Worm (Caenorhabditis elegans) whole organism, L4 larva: ENCODE measurements around the gene mlc-6.
"Not testable (repeated sequence)": the region's sequence is repeated elsewhere in the genome, so short reads cannot be mapped to it uniquely, and the experiment has no call there.

Source experiments
- F10B5.3 ChIP-seq: sonication (generic microtip); optimal IDR thresholded peaks from 2 replicates; lab custom pipeline; 2016; ENCODE audit warnings: mild to moderate bottlenecking, missing genetic modification characterization, missing compliant biosample characterization
- F26F4.8 ChIP-seq: fragments of 200-800 bp; sonication (Bioruptor generic); conservative IDR thresholded peaks from 2 replicates; pipeline ENCODE4 v1.3.6; 2022; ENCODE audit warnings: missing genetic modification characterization, missing compliant biosample characterization
- F49E8.2 ChIP-seq: sonication (generic microtip); optimal IDR thresholded peaks from 2 replicates; lab custom pipeline; 2016; ENCODE audit warnings: missing compliant biosample characterization, mild to moderate bottlenecking, missing genetic modification characterization, borderline replicate concordance
- R02D3.7 ChIP-seq: fragments of 150-350 bp; sonication (generic microtip); optimal IDR thresholded peaks from 3 replicates; lab custom pipeline; 2014; ENCODE audit warnings: missing biosample characterization, missing genetic modification characterization
- Y75B8A.6 ChIP-seq: fragments of 200-800 bp; sonication (Bioruptor generic); IDR thresholded peaks from 2 replicates; pipeline ENCODE4 v1.3.6; 2022; ENCODE audit warnings: missing genetic modification reagents, missing genetic modification characterization, missing compliant biosample characterization
- ceh-20 ChIP-seq: fragments of 200-800 bp; sonication (Bioruptor generic); IDR thresholded peaks from 2 replicates; pipeline ENCODE4 v1.3.6; 2022; ENCODE audit warnings: missing genetic modification reagents, missing genetic modification characterization, missing compliant biosample characterization
- ceh-44 ChIP-seq: fragments of 200-800 bp; sonication (Bioruptor generic); IDR thresholded peaks from 2 replicates; pipeline ENCODE4 v1.3.6; 2022; ENCODE audit warnings: missing genetic modification reagents, missing genetic modification characterization, missing compliant biosample characterization
- ceh-62 ChIP-seq: sonication (generic microtip); optimal IDR thresholded peaks from 2 replicates; lab custom pipeline; 2017; ENCODE audit warnings: missing biosample characterization, missing genetic modification characterization
- ctbp-1 ChIP-seq: fragments of 200-800 bp; sonication (Bioruptor generic); IDR thresholded peaks from 2 replicates; pipeline ENCODE4 v1.3.6; 2022; ENCODE audit warnings: missing genetic modification reagents, missing genetic modification characterization, missing compliant biosample characterization
- daf-16 ChIP-seq, 3 experiments: sonication (generic microtip); optimal IDR thresholded peaks; 2 replicates each; lab custom pipeline; 2016 to 2017; ENCODE audit warnings: missing genetic modification characterization in 3 of 3, missing genetic modification reagents in 3 of 3, mild to moderate bottlenecking in 2 of 3, missing compliant biosample characterization in 2 of 3, missing biosample characterization in 1 of 3, moderate library complexity in 1 of 3
- daf-19 ChIP-seq: fragments of 200-800 bp; sonication (Bioruptor generic); conservative IDR thresholded peaks from 2 replicates; pipeline ENCODE4 v1.3.6; 2022; ENCODE audit warnings: missing genetic modification characterization, missing compliant biosample characterization
- daf-8 ChIP-seq: fragments of 200-800 bp; sonication (Bioruptor generic); IDR thresholded peaks from 2 replicates; pipeline ENCODE4 v1.3.6; 2022; ENCODE audit warnings: missing genetic modification characterization, missing compliant biosample characterization
- dmd-6 ChIP-seq: fragments of 200-800 bp; sonication (Bioruptor generic); IDR thresholded peaks from 2 replicates; pipeline ENCODE4 v1.3.6; 2022; ENCODE audit warnings: missing genetic modification reagents, missing genetic modification characterization, missing compliant biosample characterization
- dmd-8 ChIP-seq: fragments of 200-800 bp; sonication (Bioruptor generic); IDR thresholded peaks from 2 replicates; pipeline ENCODE4 v1.3.6; 2022; ENCODE audit warnings: missing genetic modification characterization, missing compliant biosample characterization
- dmd-9 ChIP-seq: fragments of 200-800 bp; sonication (Bioruptor generic); IDR thresholded peaks from 2 replicates; pipeline ENCODE4 v1.3.6; 2022; ENCODE audit warnings: missing genetic modification reagents, missing genetic modification characterization, missing compliant biosample characterization
- duxl-1 ChIP-seq: sonication (generic microtip); optimal IDR thresholded peaks from 2 replicates; lab custom pipeline; 2016; ENCODE audit warnings: mild to moderate bottlenecking, missing genetic modification characterization, moderate library complexity, missing compliant biosample characterization; ENCODE audit not compliant: poor library complexity
- dve-1 ChIP-seq: sonication (generic microtip); optimal IDR thresholded peaks from 2 replicates; lab custom pipeline; 2017; ENCODE audit warnings: antibody characterized with exemption, mild to moderate bottlenecking, missing genetic modification characterization, missing compliant biosample characterization; ENCODE audit not compliant: insufficient read depth
- fos-1 ChIP-seq: fragments of 150-350 bp; optimal IDR thresholded peaks from 2 replicates; lab custom pipeline; 2014; ENCODE audit warnings: missing biosample characterization, missing genetic modification characterization
- gei-8 ChIP-seq: fragments of 200-800 bp; sonication (Bioruptor generic); optimal IDR thresholded peaks from 2 replicates; lab custom pipeline; 2018; ENCODE audit warnings: mild to moderate bottlenecking, missing genetic modification characterization, missing compliant biosample characterization
- hlh-11 ChIP-seq: fragments of 200-800 bp; sonication (Bioruptor generic); optimal IDR thresholded peaks from 2 replicates; lab custom pipeline; 2018; ENCODE audit warnings: mild to moderate bottlenecking, missing genetic modification characterization, missing compliant biosample characterization
- hlh-30 ChIP-seq: sonication (generic microtip); optimal IDR thresholded peaks from 2 replicates; lab custom pipeline; 2017; ENCODE audit warnings: antibody characterized with exemption, mild to moderate bottlenecking, missing genetic modification characterization, missing compliant biosample characterization; ENCODE audit not compliant: insufficient read depth
- madf-5 ChIP-seq, 2 experiments: fragments of 200-800 bp; sonication (Bioruptor generic); IDR thresholded peaks; 2 replicates each; pipeline ENCODE4 v1.3.6; 2022; ENCODE audit warnings: missing compliant biosample characterization in 2 of 2, missing genetic modification characterization in 2 of 2
- madf-9 ChIP-seq: fragments of 200-800 bp; sonication (Bioruptor generic); conservative IDR thresholded peaks from 2 replicates; pipeline ENCODE4 v1.3.6; 2022; ENCODE audit warnings: missing genetic modification reagents, missing genetic modification characterization, missing compliant biosample characterization
- nhr-28 ChIP-seq: fragments of 150-350 bp; optimal IDR thresholded peaks from 2 replicates; lab custom pipeline; 2014; ENCODE audit warnings: missing biosample characterization, missing genetic modification characterization
- nhr-77 ChIP-seq: fragments of 150-350 bp; optimal IDR thresholded peaks from 2 replicates; lab custom pipeline; 2014; ENCODE audit warnings: missing biosample characterization, missing genetic modification characterization
- pha-4 ChIP-seq, 2 experiments: fragments of 150-350 bp in 1 of 2; fragments of 200-800 bp in 1 of 2; sonication (Bioruptor generic) in 1 of 2; IDR thresholded peaks in 1 of 2; optimal IDR thresholded peaks in 1 of 2; 2 replicates each; pipeline versions ENCODE4 v1.3.6 to Lab custom; 2014 to 2022; ENCODE audit warnings: missing genetic modification characterization in 2 of 2, missing genetic modification reagents in 2 of 2, missing biosample characterization in 1 of 2, missing compliant biosample characterization in 1 of 2
- php-3 ChIP-seq: fragments of 200-800 bp; sonication (Bioruptor generic); IDR thresholded peaks from 2 replicates; pipeline ENCODE4 v1.3.6; 2022; ENCODE audit warnings: missing genetic modification reagents, missing genetic modification characterization, missing compliant biosample characterization
- pqm-1 ChIP-seq: sonication (generic microtip); optimal IDR thresholded peaks from 2 replicates; lab custom pipeline; 2017; ENCODE audit warnings: missing biosample characterization, missing genetic modification characterization
- sdz-12 ChIP-seq: fragments of 200-800 bp; sonication (Bioruptor generic); optimal IDR thresholded peaks from 2 replicates; lab custom pipeline; 2018; ENCODE audit warnings: mild to moderate bottlenecking, missing genetic modification characterization, missing compliant biosample characterization
- skn-1 ChIP-seq: fragments of 150-350 bp; optimal IDR thresholded peaks from 2 replicates; lab custom pipeline; 2014; ENCODE audit warnings: missing biosample characterization, missing genetic modification characterization
- spr-3 ChIP-seq: fragments of 200-800 bp; sonication (Bioruptor generic); optimal IDR thresholded peaks from 2 replicates; lab custom pipeline; 2018; ENCODE audit warnings: mild to moderate bottlenecking, missing genetic modification characterization, missing compliant biosample characterization
- unc-62 ChIP-seq, 3 experiments: fragments of 150-350 bp in 1 of 3; sonication (generic microtip); optimal IDR thresholded peaks in 2 of 3; peaks in 1 of 3; 1 replicate in 1 of 3; 2 replicates in 2 of 3; lab custom pipeline; 2014 to 2017; ENCODE audit warnings: missing biosample characterization in 3 of 3, missing genetic modification characterization in 3 of 3, missing genetic modification reagents in 3 of 3, missing genotype in 1 of 3
- vab-7 ChIP-seq: fragments of 200-800 bp; sonication (Bioruptor generic); IDR thresholded peaks from 2 replicates; pipeline ENCODE4 v1.3.6; 2022; ENCODE audit warnings: missing genetic modification reagents, missing genetic modification characterization, missing compliant biosample characterization
- zfp-3 ChIP-seq: fragments of 200-800 bp; sonication (Bioruptor generic); conservative IDR thresholded peaks from 2 replicates; pipeline ENCODE4 v1.3.6; 2022; ENCODE audit warnings: missing genetic modification reagents, missing genetic modification characterization, missing compliant biosample characterization
- zip-11 ChIP-seq: fragments of 200-800 bp; sonication (Bioruptor generic); IDR thresholded peaks from 2 replicates; pipeline ENCODE4 v1.3.6; 2022; ENCODE audit warnings: missing genetic modification characterization, missing compliant biosample characterization
- zip-2 ChIP-seq: fragments of 150-350 bp; optimal IDR thresholded peaks from 2 replicates; lab custom pipeline; 2014; ENCODE audit warnings: missing biosample characterization, missing genetic modification characterization

The mlc-6 gene

DNA sequence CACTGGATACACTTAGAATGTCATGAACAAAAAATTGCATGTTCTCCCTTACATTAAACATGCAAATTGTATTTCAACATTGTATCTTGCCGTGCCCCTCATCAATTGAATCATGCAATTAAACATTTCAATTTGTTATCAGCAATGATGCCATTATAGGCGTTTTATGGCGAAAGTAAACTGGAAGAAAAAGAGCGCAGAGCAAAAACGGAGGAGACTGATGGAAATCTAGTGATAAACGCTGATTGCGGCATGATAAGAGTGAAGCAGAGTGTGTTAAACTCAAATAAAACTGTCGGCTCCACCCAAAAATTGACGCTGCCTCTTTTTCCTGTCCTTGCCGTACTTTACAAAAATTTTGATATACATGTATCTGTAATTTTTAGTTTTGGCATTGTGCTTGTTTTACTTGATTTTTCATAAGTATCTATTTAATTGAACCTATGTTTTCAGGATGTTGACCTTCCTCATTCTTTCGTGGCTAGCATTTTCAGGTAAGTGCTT, 31.8 kb downstream of the mlc-6 start, which contains the start of gene K06G5.1 (continued):
- TF ChIP-seq zip-2 (tag; lab: Kevin White, UChicago) (no peak), R02D3.7 (tag; lab: Kevin White, UChicago) (no peak), ceh-44 (no peak), gei-8 (GFP tag; lab: Kevin White, UChicago) (no peak), dmd-9 (GFP tag; lab: Robert Waterston, UW) (no peak), nhr-77 (tag; lab: Kevin White, UChicago) (peak; percentile 78), zfp-3 (no peak), dmd-8 (no peak), madf-9 (no peak), F49E8.2 (tag; lab: Kevin White, UChicago) (no peak), Y75B8A.6 (GFP tag; lab: Robert Waterston, UW) (no peak), ceh-20 (peak; percentile 60; the same call in 1 of the 2 replicates), F26F4.8 (GFP tag; lab: Robert Waterston, UW) (no peak), fos-1 (tag; lab: Kevin White, UChicago) (no peak), ctbp-1 (GFP tag; lab: Robert Waterston, UW) (no peak)
- TF ChIP-seq, all 104 proteins: peak for 20

DNA sequence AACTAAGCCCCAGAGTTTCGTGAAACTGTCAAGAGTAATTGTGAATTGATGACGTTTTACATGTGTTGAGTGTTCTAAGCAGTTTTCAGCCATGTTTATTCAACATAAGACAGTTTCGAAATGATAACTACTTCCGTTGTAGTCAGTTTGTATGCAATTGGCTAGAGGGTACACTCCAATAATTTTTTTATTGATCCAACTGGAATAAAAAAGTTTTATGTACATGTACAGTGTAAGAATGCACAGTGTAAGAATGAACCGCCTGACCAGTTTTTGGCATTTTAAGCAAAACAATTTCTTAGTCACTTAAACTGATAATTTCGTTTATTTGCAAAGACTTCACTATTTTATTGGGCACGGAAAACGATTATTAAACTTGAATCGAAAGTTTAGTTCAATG, 33.1 kb downstream of the mlc-6 start:
- TF ChIP-seq daf-19 (GFP tag; lab: Robert Waterston, UW) (no peak), nhr-28 (peak; percentile 85), daf-16 (GFP tag; optimal IDR thresholded peaks at IDR 0.05; lab: Kevin White, UChicago) (no peak), daf-16 (tag; optimal IDR thresholded peaks at IDR 0.05; lab: Kevin White, UChicago) (peak; percentile 61), ceh-62 (tag; lab: Kevin White, UChicago) (no peak), sdz-12 (GFP tag; lab: Kevin White, UChicago) (no peak), dve-1 (tag; lab: Kevin White, UChicago) (peak; percentile 26), unc-62 (GFP tag; optimal IDR thresholded peaks at IDR 0.05 in 1 of 2; lab: Kevin White, UChicago) (peak in 1 of 2 experiments; percentile 47), unc-62 (tag; optimal IDR thresholded peaks at IDR 0.05; lab: Kevin White, UChicago) (no peak), php-3 (peak; percentile 85), madf-5 (GFP tag; IDR thresholded peaks at IDR 0.05; lab: Robert Waterston, UW) (no peak)

DNA sequence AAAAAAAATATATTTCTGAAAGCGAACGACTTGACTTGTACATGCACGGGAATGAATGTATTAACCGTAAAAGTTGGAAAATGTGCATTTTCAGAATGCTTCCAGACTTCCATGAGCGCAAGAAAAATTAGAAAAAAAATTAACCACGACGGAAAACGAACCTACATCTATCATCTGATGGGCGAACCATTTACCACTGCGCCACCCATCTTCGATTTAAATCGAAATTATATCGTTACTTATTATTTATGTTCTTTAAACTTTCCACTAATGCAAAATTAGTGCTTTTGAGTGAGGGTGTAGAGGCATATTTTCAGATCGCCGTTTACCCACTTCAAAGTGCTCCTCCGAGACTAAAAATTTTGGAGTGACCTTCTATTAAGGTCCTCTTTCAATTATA, 35.2 kb downstream of the mlc-6 start:
- TF ChIP-seq dmd-6 (peak; percentile 28; the same call in 1 of the 2 replicates), daf-16 (GFP tag; optimal IDR thresholded peaks at IDR 0.05; lab: Kevin White, UChicago) (peak in 1 of 2 experiments; percentile 15), F26F4.8 (GFP tag; lab: Robert Waterston, UW) (0 out of 2 replicates have a peak, but pooled peaks have one; percentile 42), madf-9 (0 out of 2 replicates have a peak, but pooled peaks have one; percentile 14), pha-4 (GFP tag; IDR thresholded peaks at IDR 0.05; lab: Robert Waterston, UW) (peak; percentile 70; the same call in 1 of the 2 replicates), dmd-8 (0 out of 2 replicates have a peak, but pooled peaks have one; percentile 38)
- TF ChIP-seq daf-16, pha-4 (tag; optimal IDR thresholded peaks at IDR 0.05; lab: Kevin White, UChicago): not testable (repeated sequence)

DNA sequence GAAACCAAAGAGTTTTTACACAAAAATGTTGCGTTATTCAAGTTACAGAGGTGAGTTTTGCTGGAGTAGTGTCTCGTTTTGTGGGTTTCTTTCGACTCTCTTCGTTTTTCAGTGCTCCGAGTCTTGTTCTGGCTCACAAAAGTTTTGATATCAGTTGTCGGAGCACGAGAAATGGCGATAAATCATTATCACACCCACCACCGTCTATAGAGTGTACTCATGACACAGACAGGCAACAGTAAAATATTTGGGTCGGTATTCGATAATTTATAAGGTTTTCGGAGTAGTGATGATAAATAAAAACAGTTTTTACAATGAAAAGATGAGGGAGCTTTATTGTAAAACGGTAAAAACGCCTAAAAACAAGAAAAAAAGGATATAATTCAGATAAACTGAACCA, 38.5 kb downstream of the mlc-6 start, which contains the start of gene ceh-37:
Gene ceh-37, minus strand, starts transcription at position 59 of the 400 bp plus-strand sequence.
- TF ChIP-seq php-3 (peak; percentile 97), duxl-1 (no peak), dve-1 (tag; lab: Kevin White, UChicago) (peak; percentile 19), spr-3 (GFP tag; lab: Kevin White, UChicago) (no peak), dmd-6 (peak; percentile 30; the same call in 1 of the 2 replicates), nhr-28 (peak; percentile 49), unc-62 (GFP tag; optimal IDR thresholded peaks at IDR 0.05 in 1 of 2; lab: Kevin White, UChicago) (peak in 1 of 2 experiments; percentile 92), unc-62 (tag; optimal IDR thresholded peaks at IDR 0.05; lab: Kevin White, UChicago) (no peak), daf-16 (GFP tag; optimal IDR thresholded peaks at IDR 0.05; lab: Kevin White, UChicago) (no peak), daf-16 (tag; optimal IDR thresholded peaks at IDR 0.05; lab: Kevin White, UChicago) (peak; percentile 36), F10B5.3 (tag; lab: Kevin White, UChicago) (no peak), skn-1 (no peak), hlh-11 (tag; lab: Kevin White, UChicago) (peak; percentile 68), zip-11 (GFP tag; lab: Robert Waterston, UW) (no peak), dmd-8 (no peak), daf-8 (GFP tag; lab: Robert Waterston, UW) (no peak), vab-7 (no peak), hlh-30 (peak; percentile 61), pqm-1 (tag; lab: Kevin White, UChicago) (peak; percentile 50), zfp-3 (no peak), ctbp-1 (GFP tag; lab: Robert Waterston, UW) (no peak)
